Worm (Caenorhabditis elegans) whole organism, early embryonic: ENCODE data around the gene C04G2.5.

Source experiments
- B0310.2 ChIP-seq: sonication (generic microtip); optimal IDR thresholded peaks from 2 replicates; lab custom pipeline; 2016; ENCODE audit warnings: mild to moderate bottlenecking, missing genetic modification characterization, missing compliant biosample characterization
- F13C5.2 ChIP-seq: sonication (generic microtip); optimal IDR thresholded peaks from 2 replicates; lab custom pipeline; 2017; ENCODE audit warnings: mild to moderate bottlenecking, missing genetic modification characterization, inconsistent platforms, missing compliant biosample characterization
- aly-1 ChIP-seq: sonication (generic microtip); optimal IDR thresholded peaks from 2 replicates; lab custom pipeline; 2016; ENCODE audit warnings: missing genetic modification characterization, missing compliant biosample characterization
- ama-1 ChIP-seq: fragments of 150-350 bp; optimal IDR thresholded peaks from 2 replicates; lab custom pipeline; 2014
- ceh-13 ChIP-seq: fragments of 200-800 bp; sonication (Bioruptor generic); optimal IDR thresholded peaks from 2 replicates; lab custom pipeline; 2018; ENCODE audit warnings: mild to moderate bottlenecking, missing genetic modification characterization, missing compliant biosample characterization
- ceh-36 ChIP-seq: sonication (generic microtip); optimal IDR thresholded peaks from 2 replicates; lab custom pipeline; 2016; ENCODE audit warnings: missing genetic modification characterization, inconsistent platforms, missing compliant biosample characterization
- ets-7 ChIP-seq: sonication (generic microtip); optimal IDR thresholded peaks from 2 replicates; lab custom pipeline; 2016; ENCODE audit warnings: missing genotype, missing genetic modification characterization, missing compliant biosample characterization
- flt-1 ChIP-seq: fragments of 200-800 bp; sonication (Bioruptor generic); IDR thresholded peaks from 2 replicates; pipeline ENCODE4 v1.3.6; 2022; ENCODE audit warnings: missing genetic modification characterization, missing compliant biosample characterization
- hmbx-1 ChIP-seq: sonication (generic microtip); optimal IDR thresholded peaks from 2 replicates; lab custom pipeline; 2016; ENCODE audit warnings: mild to moderate bottlenecking, missing genetic modification characterization, missing compliant biosample characterization
- hmg-4 ChIP-seq: fragments of 200-800 bp; sonication (Bioruptor generic); optimal IDR thresholded peaks from 2 replicates; lab custom pipeline; 2018; ENCODE audit warnings: mild to moderate bottlenecking, missing genetic modification characterization, missing compliant biosample characterization
- hnd-1 ChIP-seq: sonication (generic microtip); optimal IDR thresholded peaks from 2 replicates; lab custom pipeline; 2016; ENCODE audit warnings: missing genetic modification characterization, missing compliant biosample characterization
- pes-1 ChIP-seq: fragments of 200-800 bp; sonication (Bioruptor generic); IDR thresholded peaks from 2 replicates; pipeline ENCODE4 v1.3.6; 2022; ENCODE audit warnings: missing genetic modification reagents, missing genetic modification characterization, missing compliant biosample characterization
- scrt-1 ChIP-seq: fragments of 200-800 bp; sonication (Bioruptor generic); IDR thresholded peaks from 2 replicates; pipeline ENCODE4 v1.3.6; 2022; ENCODE audit warnings: missing genetic modification characterization, missing compliant biosample characterization
- sea-1 ChIP-seq: fragments of 200-800 bp; sonication (Bioruptor generic); conservative IDR thresholded peaks from 2 replicates; pipeline ENCODE4 v1.3.6; 2022; ENCODE audit warnings: missing genetic modification characterization, missing compliant biosample characterization
- tbx-11 ChIP-seq: fragments of 200-800 bp; sonication (Bioruptor generic); IDR thresholded peaks from 2 replicates; pipeline ENCODE4 v1.3.6; 2022; ENCODE audit warnings: missing genetic modification characterization, missing compliant biosample characterization
- tbx-37 ChIP-seq: fragments of 200-800 bp; sonication (Bioruptor generic); conservative IDR thresholded peaks from 2 replicates; pipeline ENCODE4 v1.3.6; 2022; ENCODE audit warnings: missing genetic modification reagents, missing genetic modification characterization, missing compliant biosample characterization
- tra-4 ChIP-seq: sonication (generic microtip); optimal IDR thresholded peaks from 2 replicates; lab custom pipeline; 2017; ENCODE audit warnings: missing genetic modification characterization, missing compliant biosample characterization

The C04G2.5 gene

DNA sequence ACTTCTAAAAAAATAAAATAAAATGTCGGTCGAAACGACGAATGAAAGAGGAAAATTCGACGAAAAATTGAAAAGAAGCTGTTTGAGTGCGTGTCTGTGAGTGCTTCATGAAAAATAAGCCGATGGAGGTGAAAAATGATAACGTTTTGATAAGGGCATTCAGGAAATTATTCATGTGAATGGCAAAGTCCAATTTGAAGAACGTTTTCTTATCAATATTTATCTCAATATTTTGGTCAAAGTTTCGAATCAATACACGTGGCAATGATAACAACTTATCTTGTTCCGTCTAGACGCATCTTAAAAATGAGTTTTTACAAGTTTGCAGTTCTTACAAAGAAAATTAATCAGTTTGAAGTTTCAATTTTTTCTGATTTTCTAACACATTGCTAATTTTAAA, 35.9 kb downstream of the C04G2.5 start:
- no peak for TF ChIP-seq hmbx-1 (tag; lab: Kevin White, UChicago)
- TF ChIP-seq aly-1 (tag; lab: Kevin White, UChicago), result no peak
- TF ChIP-seq F13C5.2 (tag; lab: Kevin White, UChicago), result no peak
- TF ChIP-seq ceh-36 (tag; lab: Kevin White, UChicago), result no peak
- TF ChIP-seq tbx-11 (GFP tag; lab: Robert Waterston, UW), result no peak

DNA sequence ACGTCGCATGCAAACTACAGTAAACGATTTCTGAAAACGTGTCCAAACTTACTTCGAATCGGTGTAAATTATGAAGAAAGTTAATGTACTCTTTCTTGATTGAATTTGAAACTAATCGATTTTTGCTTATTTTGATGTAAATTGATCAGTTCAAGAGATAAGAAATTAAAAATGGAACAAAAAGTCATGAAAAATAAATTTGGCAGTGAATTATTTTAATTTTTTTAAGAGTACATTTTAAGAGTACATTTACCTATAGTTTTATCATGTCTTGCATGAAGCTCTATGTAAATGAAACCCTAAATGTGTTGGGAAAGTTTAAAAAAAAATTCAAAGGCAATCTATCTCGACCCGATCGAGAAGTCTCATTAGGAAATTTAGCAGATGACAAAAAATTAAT, 38.9 kb downstream of the C04G2.5 start, which contains the start of gene T04B2.7:
Gene T04B2.7 (minus strand): TSS at position 101 of the 400 bp plus-strand sequence.
- TF ChIP-seq hnd-1 (tag; lab: Kevin White, UChicago) (no peak), ceh-36 (tag; lab: Kevin White, UChicago) (no peak), ets-7 (tag; lab: Kevin White, UChicago) (no peak), tbx-11 (GFP tag; lab: Robert Waterston, UW) (no peak)

DNA sequence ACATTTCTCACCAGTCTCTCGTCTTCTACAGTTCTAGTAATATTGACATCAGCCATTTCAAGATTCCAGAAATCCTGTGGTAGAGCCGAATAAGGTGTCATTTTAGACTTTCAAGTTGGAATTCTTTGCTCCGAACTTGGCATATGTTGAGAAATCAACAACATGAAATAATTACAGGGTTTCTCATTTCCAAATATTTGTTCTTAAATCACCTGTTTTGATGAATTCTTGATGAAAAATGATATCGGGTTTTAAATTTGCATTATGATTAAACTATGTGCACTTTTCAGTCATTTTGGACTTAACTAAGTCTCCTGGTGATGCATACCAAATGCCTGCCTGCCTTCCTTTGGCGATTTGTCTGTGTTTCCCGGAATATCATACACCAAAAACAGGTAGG, 41.5 kb downstream of the C04G2.5 start, which contains the start of gene srv-12:
Gene srv-12 (minus strand): TSS at position 101 of the 400 bp plus-strand sequence.
- TF ChIP-seq hnd-1 (tag; lab: Kevin White, UChicago) (no peak), tbx-37 (no peak), scrt-1 (GFP tag; lab: Robert Waterston, UW) (no peak), hmg-4 (GFP tag; lab: Kevin White, UChicago) (no peak), ceh-13 (no peak)

DNA sequence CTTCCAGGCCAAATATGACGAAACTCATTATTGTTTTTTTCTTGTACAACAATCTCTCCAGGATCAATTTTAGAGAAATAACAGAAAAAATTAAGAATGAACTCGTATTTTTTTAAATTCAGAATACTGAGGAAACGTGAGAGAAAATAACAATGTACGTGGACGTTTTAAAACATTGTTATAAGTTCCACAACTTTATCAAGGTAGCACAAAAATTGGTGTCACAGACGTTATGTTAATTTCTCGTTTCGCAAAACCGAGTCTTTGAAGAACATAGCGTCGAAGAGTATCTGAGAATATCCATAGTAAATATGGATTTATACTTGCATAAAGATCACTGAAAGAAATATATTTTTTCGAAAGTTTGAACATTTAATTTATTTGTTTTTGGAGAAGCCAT, 44.0 kb downstream of the C04G2.5 start, which contains the start of gene T04B2.8:
Gene T04B2.8 (minus strand): TSS at position 101 of the 400 bp plus-strand sequence.
- TF ChIP-seq hnd-1 (tag; lab: Kevin White, UChicago) (no peak), ceh-13 (no peak), aly-1 (tag; lab: Kevin White, UChicago) (no peak), F13C5.2 (tag; lab: Kevin White, UChicago) (no peak), flt-1 (no peak), pes-1 (GFP tag; lab: Robert Waterston, UW) (no peak), ceh-36 (tag; lab: Kevin White, UChicago) (no peak), B0310.2 (tag; lab: Kevin White, UChicago) (no peak), ama-1 (lab: Kevin White, UChicago) (no peak), hmg-4 (GFP tag; lab: Kevin White, UChicago) (no peak), ets-7 (tag; lab: Kevin White, UChicago) (no peak), tbx-11 (GFP tag; lab: Robert Waterston, UW) (no peak)

DNA sequence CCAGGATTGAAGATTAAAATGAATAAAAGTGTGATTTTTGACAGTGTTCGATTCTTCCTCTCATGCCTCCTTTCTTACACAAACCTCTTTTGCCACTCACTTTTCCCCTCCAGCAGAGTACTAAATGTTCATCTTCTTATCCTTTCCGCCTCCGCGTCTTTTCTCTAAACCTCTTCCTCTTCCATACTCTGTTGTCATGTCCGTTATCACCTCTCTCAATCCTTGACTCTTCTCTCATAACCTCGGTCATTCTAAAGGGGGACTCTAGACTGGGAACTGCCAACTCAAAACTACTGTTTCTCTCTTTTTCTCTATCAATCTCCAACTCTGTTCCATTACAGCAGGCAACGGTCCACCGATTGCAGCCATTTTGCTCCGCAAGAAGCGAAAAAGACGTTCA, 46.8 kb downstream of the C04G2.5 start:
- no peak for TF ChIP-seq flt-1
- no peak for TF ChIP-seq ets-7 (tag; lab: Kevin White, UChicago)
- TF ChIP-seq ceh-36 (tag; lab: Kevin White, UChicago), result no peak
- no peak for TF ChIP-seq sea-1 (GFP tag; lab: Robert Waterston, UW)
- no peak for TF ChIP-seq tbx-37
- no peak for TF ChIP-seq ceh-13
- TF ChIP-seq tra-4 (tag; lab: Kevin White, UChicago), result no peak
- no peak for TF ChIP-seq hmg-4 (GFP tag; lab: Kevin White, UChicago)
- TF ChIP-seq tbx-11 (GFP tag; lab: Robert Waterston, UW), result no peak
- TF ChIP-seq hmbx-1 (tag; lab: Kevin White, UChicago), result no peak
- TF ChIP-seq F13C5.2 (tag; lab: Kevin White, UChicago), result no peak
- TF ChIP-seq ama-1 (lab: Kevin White, UChicago), result no peak
- no peak for TF ChIP-seq aly-1 (tag; lab: Kevin White, UChicago)
- no peak for TF ChIP-seq hnd-1 (tag; lab: Kevin White, UChicago)
- TF ChIP-seq B0310.2 (tag; lab: Kevin White, UChicago), result no peak
- TF ChIP-seq pes-1 (GFP tag; lab: Robert Waterston, UW), result no peak

DNA sequence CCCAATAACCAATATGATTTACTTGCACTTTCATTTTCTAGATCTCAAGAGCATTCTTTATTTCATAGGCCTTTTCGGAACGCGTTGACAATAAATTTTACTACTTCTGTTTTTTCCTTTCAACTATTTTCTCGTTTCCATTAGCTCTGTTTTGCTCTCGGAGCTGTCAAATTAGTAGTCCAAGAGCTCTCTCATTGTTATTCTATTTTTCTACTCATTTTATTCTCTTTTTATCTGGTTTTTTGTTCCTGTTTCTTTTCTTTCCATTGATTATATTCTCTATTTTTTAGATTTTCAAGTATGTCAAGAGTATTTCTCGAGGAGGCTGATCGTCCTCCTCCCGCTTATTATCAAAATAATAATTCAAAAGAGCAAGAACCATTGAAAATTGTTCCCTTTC, 48.0 kb downstream of the C04G2.5 start, which contains the start of gene T04B2.3:
Gene T04B2.3 (plus strand): TSS at position 301 of the 400 bp plus-strand sequence.
- TF ChIP-seq ets-7 (tag; lab: Kevin White, UChicago), result no peak
- TF ChIP-seq tbx-11 (GFP tag; lab: Robert Waterston, UW), result no peak
- no peak for TF ChIP-seq hmbx-1 (tag; lab: Kevin White, UChicago)
- TF ChIP-seq ceh-36 (tag; lab: Kevin White, UChicago), result no peak
- TF ChIP-seq sea-1 (GFP tag; lab: Robert Waterston, UW), result no peak
- TF ChIP-seq hnd-1 (tag; lab: Kevin White, UChicago), result no peak
- no peak for TF ChIP-seq aly-1 (tag; lab: Kevin White, UChicago)
- TF ChIP-seq tbx-37, result no peak
- no peak for TF ChIP-seq B0310.2 (tag; lab: Kevin White, UChicago)
- no peak for TF ChIP-seq tra-4 (tag; lab: Kevin White, UChicago)
- TF ChIP-seq ceh-13, result no peak
- TF ChIP-seq hmg-4 (GFP tag; lab: Kevin White, UChicago), result no peak
- no peak for TF ChIP-seq ama-1 (lab: Kevin White, UChicago)
- no peak for TF ChIP-seq flt-1
- TF ChIP-seq scrt-1 (GFP tag; lab: Robert Waterston, UW), result no peak

DNA sequence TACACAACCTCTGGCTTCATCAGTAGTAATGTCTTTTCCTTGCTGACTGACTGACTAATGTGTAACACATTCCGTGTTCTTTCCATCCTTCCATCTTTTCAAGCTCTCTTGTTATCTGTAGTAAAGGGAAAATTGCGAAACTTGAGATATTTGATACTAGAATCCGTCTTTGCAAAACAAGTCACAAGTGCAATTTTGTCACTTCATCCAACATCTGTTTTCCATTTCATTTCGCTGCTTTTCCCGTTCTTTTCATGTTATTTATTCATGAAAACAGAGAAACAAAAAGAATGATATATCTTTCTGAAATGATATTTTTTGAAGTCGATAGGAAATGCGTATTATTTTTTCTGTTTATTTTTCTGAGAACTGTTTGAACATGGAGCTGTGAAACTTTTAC, 49.1 kb downstream of the C04G2.5 start:
- TF ChIP-seq hmg-4 (GFP tag; lab: Kevin White, UChicago) (no peak), ets-7 (tag; lab: Kevin White, UChicago) (no peak), ceh-36 (tag; lab: Kevin White, UChicago) (no peak)
